Fruit fly (Drosophila melanogaster): ENCODE results near the gene Ald1.

The Ald1 gene

DNA sequence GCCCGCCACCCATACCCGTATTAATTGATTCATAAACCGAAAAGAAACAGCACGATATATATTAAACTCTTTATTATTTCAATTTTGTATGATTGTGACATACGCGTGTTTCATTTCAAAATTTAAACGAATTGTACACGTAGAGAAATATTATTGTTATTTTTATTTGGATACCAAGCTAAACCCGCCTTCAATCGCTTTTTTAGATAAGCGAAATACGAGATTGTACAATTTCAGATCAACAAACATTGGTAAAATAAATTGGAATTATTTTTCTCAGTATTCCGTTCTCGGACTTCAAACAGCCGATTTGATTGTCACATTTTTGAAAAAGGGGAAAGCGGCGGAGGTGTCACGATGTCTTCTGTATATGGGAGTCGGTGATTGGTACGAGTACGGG lies 26.4 kb downstream of the Ald1 start (continued):
- TF ChIP-seq Xrp1 (GFP tag; IDR thresholded peaks at IDR 0.05) (peak; percentile 43), CG31365 (tag; optimal IDR thresholded peaks at IDR 0.05) (no peak), gfzf (GFP tag; optimal IDR thresholded peaks at IDR 0.05) (no peak), CG15011 (GFP tag; optimal IDR thresholded peaks at IDR 0.05) (no peak), btn (GFP tag; optimal IDR thresholded peaks at IDR 0.05) (no peak), Lpt (GFP tag; optimal IDR thresholded peaks at IDR 0.05) (no peak), CG18011 (GFP tag; optimal IDR thresholded peaks at IDR 0.05) (peak; percentile 21), sr (GFP tag; IDR thresholded peaks at IDR 0.05) (no peak), Eip74EF (GFP tag; optimal IDR thresholded peaks at IDR 0.05) (peak in 1 of 2 experiments; percentile 57), eve (GFP tag; optimal IDR thresholded peaks at IDR 0.05) (peak in 1 of 2 experiments; percentile 20), CG9609 (GFP tag; optimal IDR thresholded peaks at IDR 0.05) (peak; percentile 13), CG8924 (tag; optimal IDR thresholded peaks at IDR 0.05) (no peak), so (GFP tag; IDR thresholded peaks at IDR 0.05) (peak; percentile 55; the same call in 1 of the 3 replicates), bbx (GFP tag; IDR thresholded peaks at IDR 0.05; ENCODE audit: partially characterized antibody) (no peak), esg (GFP tag; conservative IDR thresholded peaks at IDR 0.05) (peak; percentile 58), gem (tag; optimal IDR thresholded peaks at IDR 0.05) (peak; percentile 69), CG10267 (tag; optimal IDR thresholded peaks at IDR 0.05) (peak; percentile 21), CG10366 (GFP tag; IDR thresholded peaks at IDR 0.05) (peak; percentile 59; the same call in 1 of the 2 replicates), Bgb (GFP tag; IDR thresholded peaks at IDR 0.05; ENCODE audit: partially characterized antibody) (no peak), Ets97D (GFP tag; optimal IDR thresholded peaks at IDR 0.05) (no peak), CG10462 (GFP tag; optimal IDR thresholded peaks at IDR 0.05) (no peak), Nf-YC (tag; optimal IDR thresholded peaks at IDR 0.05) (no peak), sd (tag; optimal IDR thresholded peaks at IDR 0.05) (no peak), dan (GFP tag; IDR thresholded peaks at IDR 0.05) (no peak), CG4360 (GFP tag; IDR thresholded peaks at IDR 0.05) (no peak), CG2116 (GFP tag; optimal IDR thresholded peaks at IDR 0.05) (no peak), fd64A (GFP tag; optimal IDR thresholded peaks at IDR 0.05) (no peak), slbo (GFP tag; IDR thresholded peaks at IDR 0.05) (peak; percentile 70), dati (GFP tag; IDR thresholded peaks at IDR 0.05) (no peak), ssp (GFP tag; IDR thresholded peaks at IDR 0.05) (no peak), CG16813 (GFP tag; IDR thresholded peaks at IDR 0.05; ENCODE audit: partially characterized antibody) (no peak), CG31441 (GFP tag; IDR thresholded peaks at IDR 0.05) (peak; percentile 59), wdn (GFP tag; IDR thresholded peaks at IDR 0.05) (no peak), Optix (GFP tag; IDR thresholded peaks at IDR 0.05) (no peak), Dref (GFP tag; IDR thresholded peaks at IDR 0.05) (no peak), Kr (GFP tag; optimal IDR thresholded peaks at IDR 0.05) (no peak), zfh2 (GFP tag; optimal IDR thresholded peaks at IDR 0.05) (no peak), tna (GFP tag; IDR thresholded peaks at IDR 0.05; ENCODE audit: partially characterized antibody) (no peak), CG7839 (tag; optimal IDR thresholded peaks at IDR 0.05) (peak; percentile 54), CG18262 (tag; optimal IDR thresholded peaks at IDR 0.05) (peak; percentile 34), trem (tag; optimal IDR thresholded peaks at IDR 0.05) (no peak), CG15269 (tag; optimal IDR thresholded peaks at IDR 0.05) (peak; percentile 31), ap (GFP tag; IDR thresholded peaks at IDR 0.05) (peak; percentile 44; the same call in 1 of the 2 replicates), gsb-n (tag; optimal IDR thresholded peaks at IDR 0.05) (no peak), CG16779 (GFP tag; IDR thresholded peaks at IDR 0.05) (no peak), CG17612 (GFP tag; IDR thresholded peaks at IDR 0.05) (no peak), Ptx1 (GFP tag; IDR thresholded peaks at IDR 0.05) (peak; percentile 62), Spps (tag; optimal IDR thresholded peaks at IDR 0.05) (no peak), Nf-YB (GFP tag; optimal IDR thresholded peaks at IDR 0.05) (peak; percentile 11), exex (tag; optimal IDR thresholded peaks at IDR 0.05) (no peak), amos (GFP tag; IDR thresholded peaks at IDR 0.05; ENCODE audit: partially characterized antibody) (no peak)
